Worm (Caenorhabditis elegans) whole organism, L4/young adult: Measurements from ENCODE around the gene F19B2.7.

Experiments used
- dao-5 ChIP-seq: sonication (generic microtip); optimal IDR thresholded peaks from 2 replicates; lab custom pipeline; 2016; ENCODE audit warnings: missing genotype, missing genetic modification characterization, moderate library complexity, missing compliant biosample characterization
- him-1 ChIP-seq: sonication (generic microtip); optimal IDR thresholded peaks from 2 replicates; lab custom pipeline; 2016; ENCODE audit warnings: missing genotype, missing genetic modification reagents, missing genetic modification characterization, missing compliant biosample characterization

DNA sequence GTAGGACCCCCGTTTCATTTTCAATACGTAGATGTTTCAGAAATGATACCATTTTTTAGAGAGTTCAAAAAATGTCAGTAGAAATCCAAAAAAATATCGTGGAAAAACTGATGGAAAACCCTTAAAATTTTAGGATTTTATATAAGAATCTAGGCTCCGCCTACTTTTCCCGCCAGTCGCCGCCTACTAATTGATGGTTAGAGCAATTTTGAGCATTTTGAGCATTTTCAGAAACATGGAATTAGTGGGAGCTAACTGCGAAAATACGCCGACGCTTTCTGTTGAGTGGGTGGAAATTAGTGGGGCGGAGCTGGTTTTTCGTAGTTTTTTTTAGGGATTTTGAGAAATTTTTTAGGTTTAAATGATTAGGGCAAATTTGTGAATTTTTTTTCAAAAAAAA lies 18.4 kb upstream of the F19B2.7 start, which contains the start of gene ssu-1:
- TF ChIP-seq him-1 (tag; lab: Kevin White, UChicago) (no peak), dao-5 (tag; lab: Kevin White, UChicago) (no peak)
